Worm (Caenorhabditis elegans): Measurements from ENCODE around the gene Y37H2C.4.
A peak's percentile ranks its signal among the peaks of the same experiment; 100 is the strongest.

Gene Y37H2C.4

DNA sequence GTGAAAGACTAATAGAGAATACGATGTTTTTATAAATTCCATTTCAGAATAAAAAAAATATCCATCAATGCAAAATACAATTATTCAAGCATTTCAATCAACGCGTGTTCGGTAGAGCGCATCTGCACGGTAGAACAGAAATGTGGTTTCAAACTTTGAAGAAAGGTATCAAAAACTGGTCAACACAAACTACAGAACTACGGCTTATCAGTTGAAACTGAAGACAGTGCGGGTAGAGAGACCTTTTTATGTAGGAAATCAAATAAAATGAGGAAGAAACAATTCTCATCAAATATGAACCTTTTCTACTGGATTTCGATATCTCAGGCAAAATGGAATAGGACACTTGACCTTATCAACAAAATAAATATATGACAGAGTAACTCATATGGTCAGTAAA lies 26.1 kb upstream of the Y37H2C.4 start:
- TF ChIP-seq ceh-16 (tag; optimal IDR thresholded peaks at IDR 0.05) (no peak), fos-1 (tag; optimal IDR thresholded peaks at IDR 0.05) (peak; percentile 22)

ce11 chrV:18246077-18246476 lies 24.4 kb upstream of the Y37H2C.4 start:
- TF ChIP-seq nhr-237 (tag; optimal IDR thresholded peaks at IDR 0.05): no peak
- peak; percentile 79 for TF ChIP-seq fos-1 (tag; optimal IDR thresholded peaks at IDR 0.05)

DNA sequence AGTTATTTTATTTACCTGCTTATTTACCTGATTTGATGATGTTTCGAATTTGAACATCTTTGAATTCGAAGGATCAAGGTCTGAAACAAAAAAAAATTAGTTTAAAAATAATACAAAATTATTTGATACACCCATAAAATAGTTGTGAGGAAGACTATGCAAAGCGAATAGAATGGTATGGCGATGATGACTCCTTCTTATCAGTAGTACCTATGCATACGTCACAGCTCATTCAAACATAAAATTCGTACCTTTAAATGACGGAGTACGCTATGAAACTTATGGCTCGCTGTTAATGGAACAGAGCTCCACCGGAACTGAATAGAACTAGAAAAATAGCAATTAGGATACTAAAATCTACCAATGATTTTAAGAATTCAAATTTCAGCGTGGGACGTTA lies 18.3 kb upstream of the Y37H2C.4 start, which contains the start of gene R10E8.1:
Gene R10E8.1 (minus strand): TSS at position 178 of the 400 bp plus-strand sequence.
- no peak for TF ChIP-seq alr-1 (tag; optimal IDR thresholded peaks at IDR 0.05)
- peak; percentile 73 for TF ChIP-seq fos-1 (tag; optimal IDR thresholded peaks at IDR 0.05)
- peak; percentile 4 for TF ChIP-seq crh-2 (tag; optimal IDR thresholded peaks at IDR 0.05)

DNA sequence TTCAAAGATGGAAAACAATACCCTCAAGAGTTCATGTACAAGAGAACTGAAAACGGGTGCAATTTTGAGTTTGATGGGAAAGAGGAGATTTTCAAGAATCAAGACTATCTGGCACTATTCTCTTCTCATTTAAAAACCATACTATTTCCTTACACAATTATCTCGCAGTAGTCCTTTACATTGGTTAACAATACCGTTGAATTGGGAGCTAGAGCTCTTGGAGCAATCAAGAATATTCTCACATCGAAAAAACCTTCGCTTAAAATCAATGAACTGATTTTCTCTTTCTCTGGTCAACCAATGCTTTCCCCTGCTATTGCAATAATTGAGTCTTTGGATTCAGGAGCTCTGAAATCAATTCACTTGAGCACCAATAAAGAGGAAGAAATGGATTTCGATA lies 17.0 kb upstream of the Y37H2C.4 start, which contains the start of gene R10E8.2:
Gene R10E8.2 (plus strand): TSS at position 301 of the 400 bp plus-strand sequence.
- TF ChIP-seq ceh-16 (tag; optimal IDR thresholded peaks at IDR 0.05) (no peak), nhr-6 (tag; optimal IDR thresholded peaks at IDR 0.05) (no peak), ztf-11 (tag; optimal IDR thresholded peaks at IDR 0.05) (no peak), lin-13 (GFP tag; optimal IDR thresholded peaks at IDR 0.05) (no peak), egl-27 (tag; optimal IDR thresholded peaks at IDR 0.05) (no peak)

ce11 chrV:18254483-18254882 lies 16.0 kb upstream of the Y37H2C.4 start, which contains the start of gene R10E8.5:
R10E8.5 (plus strand) TSS chrV:18254783.
- TF ChIP-seq lsy-2 (tag; optimal IDR thresholded peaks at IDR 0.05) (no peak), ZK546.5 (tag; optimal IDR thresholded peaks at IDR 0.05) (no peak), mbf-1 (tag; optimal IDR thresholded peaks at IDR 0.05) (no peak), Y55F3AM.14 (GFP tag; optimal IDR thresholded peaks at IDR 0.05) (no peak), unc-55 (GFP tag; optimal IDR thresholded peaks at IDR 0.05) (no peak), lin-11 (tag; optimal IDR thresholded peaks at IDR 0.05) (no peak), snpc-4 (tag; optimal IDR thresholded peaks at IDR 0.05) (no peak), crh-2 (tag; optimal IDR thresholded peaks at IDR 0.05) (no peak), ceh-16 (tag; optimal IDR thresholded peaks at IDR 0.05) (no peak), peb-1 (tag; optimal IDR thresholded peaks at IDR 0.05) (no peak), elt-3 (tag; optimal IDR thresholded peaks at IDR 0.05) (no peak), alr-1 (tag; optimal IDR thresholded peaks at IDR 0.05) (no peak), gmeb-1 (tag; optimal IDR thresholded peaks at IDR 0.05) (no peak), lin-13 (GFP tag; optimal IDR thresholded peaks at IDR 0.05) (no peak), ztf-1 (GFP tag; conservative IDR thresholded peaks at IDR 0.05) (no peak), dmd-4 (tag; optimal IDR thresholded peaks at IDR 0.05) (no peak), unc-62 (GFP tag; optimal IDR thresholded peaks at IDR 0.05) (no peak), F13H6.1 (tag; optimal IDR thresholded peaks at IDR 0.05) (no peak), elt-1 (tag; optimal IDR thresholded peaks at IDR 0.05) (no peak), zag-1 (tag; optimal IDR thresholded peaks at IDR 0.05) (no peak)

- TF ChIP-seq dmd-4 (tag; optimal IDR thresholded peaks at IDR 0.05): no peak
- no peak for TF ChIP-seq ceh-16 (tag; optimal IDR thresholded peaks at IDR 0.05)
- no peak for TF ChIP-seq gmeb-1 (tag; optimal IDR thresholded peaks at IDR 0.05)
- TF ChIP-seq nhr-12 (tag; optimal IDR thresholded peaks at IDR 0.05): no peak
- no peak for TF ChIP-seq ztf-1 (GFP tag; conservative IDR thresholded peaks at IDR 0.05)
- no peak for TF ChIP-seq C34F6.9 (tag; optimal IDR thresholded peaks at IDR 0.05)
- no peak for TF ChIP-seq nhr-25 (tag; optimal IDR thresholded peaks at IDR 0.05)
- TF ChIP-seq sem-4 (tag; optimal IDR thresholded peaks at IDR 0.05): no peak
- no peak for TF ChIP-seq elt-1 (tag; optimal IDR thresholded peaks at IDR 0.05)
- no peak for TF ChIP-seq R02D3.7 (tag; optimal IDR thresholded peaks at IDR 0.05)
- TF ChIP-seq mbf-1 (tag; optimal IDR thresholded peaks at IDR 0.05): no peak
- no peak for TF ChIP-seq mdl-1 (tag; optimal IDR thresholded peaks at IDR 0.05)
- TF ChIP-seq sma-3 (GFP tag; optimal IDR thresholded peaks at IDR 0.05): no peak
- TF ChIP-seq ceh-82 (tag; optimal IDR thresholded peaks at IDR 0.05): no peak
- no peak for TF ChIP-seq unc-62 (GFP tag; optimal IDR thresholded peaks at IDR 0.05)
- no peak for TF ChIP-seq snpc-4 (tag; optimal IDR thresholded peaks at IDR 0.05)
- no peak for TF ChIP-seq nhr-129 (tag; optimal IDR thresholded peaks at IDR 0.05)
- TF ChIP-seq ztf-4 (tag; optimal IDR thresholded peaks at IDR 0.05): no peak
These were observed 5.0 kb upstream of the Y37H2C.4 start for ce11 chrV:18265514-18265913.
